Fruit fly (Drosophila melanogaster) Kc167 (cell line): ENCODE results near the gene CG8852.

Source experiments
- Myc ChIP-seq: fragments of >200 bp; optimal IDR thresholded peaks from 2 replicates; lab custom pipeline; 2017; ENCODE audit warnings: missing external identifiers
- Sin3A ChIP-seq: fragments of >200 bp; optimal IDR thresholded peaks from 2 replicates; lab custom pipeline; 2018; ENCODE audit warnings: missing external identifiers
- h ChIP-seq: fragments of >200 bp; optimal IDR thresholded peaks from 3 replicates; lab custom pipeline; 2018; ENCODE audit warnings: missing external identifiers
- insv ChIP-seq: fragments of >200 bp; optimal IDR thresholded peaks from 3 replicates; lab custom pipeline; 2018; ENCODE audit warnings: missing external identifiers
- psq ChIP-seq: fragments of >200 bp; optimal IDR thresholded peaks from 2 replicates; lab custom pipeline; 2017; ENCODE audit warnings: missing external identifiers

dm6 chr2L:3559647-3560046, 34.7 kb downstream of the CG8852 start:
- TF ChIP-seq insv (lab: Kevin White, UChicago), result no peak
- TF ChIP-seq psq (lab: Kevin White, UChicago), result no peak
- no peak for TF ChIP-seq h (lab: Kevin White, UChicago)
- no peak for TF ChIP-seq Sin3A (lab: Kevin White, UChicago)
- TF ChIP-seq Myc (lab: Kevin White, UChicago), result no peak
